Fruit fly (Drosophila melanogaster) whole organism, wandering third instar larva: ENCODE measurements around the gene CG6766.
A peak's percentile ranks its signal among the peaks of the same experiment; 100 is the strongest.

ENCODE experiments used
- Abd-B ChIP-seq: fragments of >200 bp; optimal IDR thresholded peaks from 2 replicates; lab custom pipeline; 2017; ENCODE audit warnings: missing biosample characterization, missing genetic modification characterization
- CG32264 ChIP-seq: fragments of 200-800 bp; sonication (Bioruptor generic); optimal IDR thresholded peaks from 2 replicates; lab custom pipeline; 2016; ENCODE audit warnings: missing biosample characterization, missing genetic modification characterization
- CG9705 ChIP-seq: fragments of 200-800 bp; sonication (Bioruptor generic); optimal IDR thresholded peaks from 2 replicates; lab custom pipeline; 2018; ENCODE audit warnings: missing biosample characterization, mild to moderate bottlenecking, missing genetic modification characterization
- CrebA ChIP-seq: fragments of 200-800 bp; sonication (Bioruptor generic); optimal IDR thresholded peaks from 2 replicates; lab custom pipeline; 2016; ENCODE audit warnings: missing biosample characterization, mild to moderate bottlenecking, missing genetic modification characterization, borderline replicate concordance
- Dfd ChIP-seq: fragments of >200 bp; optimal IDR thresholded peaks from 2 replicates; lab custom pipeline; 2017; ENCODE audit warnings: missing biosample characterization, missing genetic modification characterization
- Dif ChIP-seq: fragments of 200-275, 200-300 bp; sonication (Bioruptor generic); optimal IDR thresholded peaks from 2 replicates; lab custom pipeline; 2018; ENCODE audit warnings: missing biosample characterization, missing genetic modification characterization; ENCODE audit not compliant: partially characterized antibody
- GATAd ChIP-seq: sonication (Bioruptor generic); optimal IDR thresholded peaks from 2 replicates; lab custom pipeline; 2016; ENCODE audit warnings: missing biosample characterization, missing genetic modification characterization
- HLH106 ChIP-seq: fragments of 200-800 bp; optimal IDR thresholded peaks from 3 replicates; lab custom pipeline; 2019; ENCODE audit warnings: missing biosample characterization, mild to moderate bottlenecking, missing genetic modification characterization, moderate library complexity
- Hnf4 ChIP-seq: fragments of 200-800 bp; sonication (Bioruptor generic); optimal IDR thresholded peaks from 2 replicates; lab custom pipeline; 2016; ENCODE audit warnings: missing biosample characterization, mild to moderate bottlenecking, missing genetic modification characterization
- Hr78 ChIP-seq: fragments of >200 bp; optimal IDR thresholded peaks from 2 replicates; lab custom pipeline; 2017; ENCODE audit warnings: missing biosample characterization, missing genetic modification characterization
- Hr83 ChIP-seq: fragments of 200-300 bp; sonication (Bioruptor generic); optimal IDR thresholded peaks from 2 replicates; lab custom pipeline; 2016; ENCODE audit warnings: missing biosample characterization, mild to moderate bottlenecking, missing genetic modification characterization, moderate library complexity; ENCODE audit not compliant: poor library complexity, severe bottlenecking
- Jra ChIP-seq: sonication (Bioruptor generic); optimal IDR thresholded peaks from 2 replicates; lab custom pipeline; 2016; ENCODE audit warnings: missing biosample characterization, missing genetic modification characterization
- Mio ChIP-seq: sonication (Bioruptor generic); optimal IDR thresholded peaks from 2 replicates; lab custom pipeline; 2016; ENCODE audit warnings: missing biosample characterization, missing genetic modification characterization
- Myc ChIP-seq: fragments of >200 bp; optimal IDR thresholded peaks from 2 replicates; lab custom pipeline; 2017
- N ChIP-seq: fragments of >200 bp; optimal IDR thresholded peaks from 2 replicates; lab custom pipeline; 2018; ENCODE audit warnings: missing biosample characterization, missing external identifiers, missing genetic modification characterization
- OdsH ChIP-seq: fragments of 200-800 bp; sonication (Bioruptor generic); optimal IDR thresholded peaks from 2 replicates; lab custom pipeline; 2016; ENCODE audit warnings: missing biosample characterization, mild to moderate bottlenecking, missing genetic modification characterization
- Rel ChIP-seq, 2 experiments: fragments of 200-800 bp; sonication (Bioruptor generic) in 1 of 2; optimal IDR thresholded peaks; 2 replicates in 1 of 2; 3 replicates in 1 of 2; lab custom pipeline; 2016 to 2019; ENCODE audit warnings: mild to moderate bottlenecking in 2 of 2, missing biosample characterization in 2 of 2, missing genetic modification characterization in 2 of 2, moderate library complexity in 1 of 2
- Sp1 ChIP-seq: fragments of 200-800 bp; sonication (Bioruptor generic); optimal IDR thresholded peaks from 3 replicates; lab custom pipeline; 2019; ENCODE audit warnings: missing biosample characterization, mild to moderate bottlenecking, missing genetic modification characterization, moderate library complexity
- Vsx2 ChIP-seq: fragments of 200-300, 225-300 bp; sonication (Bioruptor generic); optimal IDR thresholded peaks from 2 replicates; lab custom pipeline; 2018; ENCODE audit warnings: missing biosample characterization, missing genetic modification characterization; ENCODE audit not compliant: partially characterized antibody
- br ChIP-seq: fragments of 200-800 bp; sonication (Bioruptor generic); optimal IDR thresholded peaks from 2 replicates; lab custom pipeline; 2016; ENCODE audit warnings: missing biosample characterization, missing genetic modification characterization
- brk ChIP-seq: fragments of 200-800 bp; sonication (Bioruptor generic); optimal IDR thresholded peaks from 2 replicates; lab custom pipeline; 2016; ENCODE audit warnings: missing biosample characterization, mild to moderate bottlenecking, missing genetic modification characterization
- dl ChIP-seq, 2 experiments: fragments of 175-275, 200-275 bp in 1 of 2; fragments of 200-275 bp in 1 of 2; sonication (Bioruptor generic); optimal IDR thresholded peaks; lab custom pipeline; 2018; ENCODE audit warnings: mild to moderate bottlenecking in 2 of 2, missing biosample characterization in 2 of 2, missing genetic modification characterization in 2 of 2, moderate library complexity in 2 of 2; ENCODE audit not compliant: partially characterized antibody in 2 of 2, insufficient read depth in 1 of 2
- dsf ChIP-seq: sonication (Bioruptor generic); optimal IDR thresholded peaks from 2 replicates; lab custom pipeline; 2016; ENCODE audit warnings: missing biosample characterization, missing genetic modification characterization, borderline replicate concordance
- ey ChIP-seq: fragments of 200-800 bp; sonication (Bioruptor generic); optimal IDR thresholded peaks from 2 replicates; lab custom pipeline; 2016; ENCODE audit warnings: missing biosample characterization, missing genetic modification characterization
- foxo ChIP-seq, 2 experiments: fragments of 200-800 bp; sonication (Bioruptor generic); optimal IDR thresholded peaks; 2 replicates in 1 of 2; 3 replicates in 1 of 2; lab custom pipeline; 2016 to 2017; ENCODE audit warnings: missing biosample characterization in 2 of 2, missing genetic modification characterization in 2 of 2
- fru ChIP-seq: fragments of 200-800 bp; sonication (Bioruptor generic); optimal IDR thresholded peaks from 3 replicates; lab custom pipeline; 2016; ENCODE audit warnings: missing biosample characterization, mild to moderate bottlenecking, missing genetic modification characterization
- h ChIP-seq: fragments of 200-800 bp; sonication (Bioruptor generic); optimal IDR thresholded peaks from 3 replicates; lab custom pipeline; 2016; ENCODE audit warnings: missing biosample characterization, mild to moderate bottlenecking, missing genetic modification characterization
- jim ChIP-seq: fragments of 175-275, 200-325 bp; sonication (Bioruptor generic); optimal IDR thresholded peaks from 2 replicates; lab custom pipeline; 2016; ENCODE audit warnings: missing biosample characterization, mild to moderate bottlenecking, missing genetic modification characterization
- lola ChIP-seq: fragments of >200 bp; optimal IDR thresholded peaks from 2 replicates; lab custom pipeline; 2017; ENCODE audit warnings: missing biosample characterization, missing genetic modification characterization
- pan ChIP-seq: fragments of >200 bp; optimal IDR thresholded peaks from 2 replicates; lab custom pipeline; 2017
- psq ChIP-seq: fragments of 200-800 bp; sonication (Bioruptor generic); optimal IDR thresholded peaks from 3 replicates; lab custom pipeline; 2017; ENCODE audit warnings: missing biosample characterization, mild to moderate bottlenecking, missing genetic modification characterization, moderate library complexity
- rgr ChIP-seq: fragments of 200-800 bp; sonication (Bioruptor generic); optimal IDR thresholded peaks from 3 replicates; lab custom pipeline; 2016; ENCODE audit warnings: missing biosample characterization, mild to moderate bottlenecking, missing genetic modification characterization
- sage ChIP-seq: fragments of 200-800 bp; sonication (Bioruptor generic); optimal IDR thresholded peaks from 2 replicates; lab custom pipeline; 2016; ENCODE audit warnings: missing biosample characterization, mild to moderate bottlenecking, missing genetic modification characterization
- sv ChIP-seq: fragments of 200-800 bp; sonication (Bioruptor generic); optimal IDR thresholded peaks from 3 replicates; lab custom pipeline; 2016; ENCODE audit warnings: missing biosample characterization, missing genetic modification characterization
- tai ChIP-seq: sonication (Bioruptor generic); optimal IDR thresholded peaks from 2 replicates; lab custom pipeline; 2016; ENCODE audit warnings: missing biosample characterization, missing genetic modification characterization
- usp ChIP-seq: fragments of >200 bp; optimal IDR thresholded peaks from 2 replicates; lab custom pipeline; 2017; ENCODE audit warnings: missing biosample characterization, missing genetic modification characterization
- woc ChIP-seq: sonication (Bioruptor generic); optimal IDR thresholded peaks from 2 replicates; lab custom pipeline; 2016; ENCODE audit warnings: missing biosample characterization, mild to moderate bottlenecking, missing genetic modification characterization

CG6766 gene

DNA sequence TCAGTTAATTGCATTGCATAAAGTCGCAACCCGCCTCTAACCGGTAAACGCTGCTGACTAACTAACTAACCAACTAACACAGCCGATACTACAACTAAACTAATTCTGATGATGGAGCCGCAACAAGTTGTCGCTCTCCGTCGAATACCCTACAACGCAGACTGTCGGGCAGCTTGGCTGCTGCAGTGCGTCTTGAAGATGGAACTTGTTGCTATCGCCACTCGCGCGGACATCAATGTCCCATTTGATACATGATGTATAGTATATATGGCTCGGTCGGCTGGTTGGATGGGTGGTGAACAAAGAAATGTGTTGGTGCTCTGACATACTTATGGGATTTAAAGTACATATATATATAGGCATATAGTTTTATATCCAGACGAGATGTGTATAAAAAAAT, 15.0 kb downstream of the CG6766 start:
- TF ChIP-seq Hr78 (GFP tag; lab: Kevin White, UChicago), result no peak
- peak; percentile 19 for TF ChIP-seq Hnf4 (GFP tag; lab: Kevin White, UChicago)
- no peak for TF ChIP-seq Hr83 (GFP tag; lab: Kevin White, UChicago)
- TF ChIP-seq jim (GFP tag; lab: Kevin White, UChicago), result no peak
- no peak for TF ChIP-seq usp (GFP tag; lab: Kevin White, UChicago)
- peak in 1 of 2 experiments; percentile 15 for TF ChIP-seq foxo (GFP tag; optimal IDR thresholded peaks at IDR 0.05; lab: Kevin White, UChicago)
- TF ChIP-seq rgr (GFP tag; lab: Kevin White, UChicago), result peak; percentile 49
- peak; percentile 48 for TF ChIP-seq woc (GFP tag; lab: Kevin White, UChicago)
- TF ChIP-seq Myc (lab: Kevin White, UChicago), result no peak
- peak; percentile 49 for TF ChIP-seq Sp1 (GFP tag; lab: Kevin White, UChicago)
- TF ChIP-seq CG32264 (GFP tag; lab: Kevin White, UChicago), result no peak
- no peak for TF ChIP-seq lola (GFP tag; lab: Kevin White, UChicago)
- peak; percentile 41 for TF ChIP-seq HLH106 (tag; lab: Kevin White, UChicago)
- peak; percentile 7 for TF ChIP-seq CG9705
- TF ChIP-seq OdsH (GFP tag; lab: Kevin White, UChicago), result no peak
- no peak for TF ChIP-seq Vsx2 (GFP tag; lab: Kevin White, UChicago)
- peak; percentile 34 for TF ChIP-seq ey (GFP tag; lab: Kevin White, UChicago)
- peak; percentile 33 for TF ChIP-seq br
- TF ChIP-seq Rel (GFP tag; optimal IDR thresholded peaks at IDR 0.05; lab: Kevin White, UChicago), result no peak
- no peak for TF ChIP-seq Rel (tag; optimal IDR thresholded peaks at IDR 0.05; lab: Kevin White, UChicago)
- TF ChIP-seq sage (GFP tag; lab: Kevin White, UChicago), result no peak
- TF ChIP-seq fru, result no peak
- peak; percentile 35 for TF ChIP-seq psq (GFP tag; lab: Kevin White, UChicago)

DNA sequence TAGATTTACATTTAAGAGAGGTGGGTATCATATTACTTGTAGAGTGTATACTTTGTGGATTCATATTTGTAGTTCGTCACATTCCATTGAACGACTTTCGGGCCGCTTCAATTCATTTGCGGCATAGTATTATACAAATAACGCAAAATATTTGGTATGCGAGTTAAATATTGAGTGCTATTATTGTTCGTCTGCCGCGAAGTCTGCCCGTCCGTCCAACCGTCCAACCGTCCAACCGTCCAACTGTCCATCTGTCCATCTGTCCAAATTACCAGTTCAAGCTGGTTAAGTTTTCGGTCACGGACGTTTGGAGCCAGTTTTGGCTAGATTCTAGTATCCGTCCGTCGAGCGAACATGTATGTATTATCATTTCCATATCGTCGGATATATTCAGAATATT, 16.4 kb downstream of the CG6766 start:
- TF ChIP-seq Jra (no peak), Dfd (GFP tag; lab: Kevin White, UChicago) (no peak)

DNA sequence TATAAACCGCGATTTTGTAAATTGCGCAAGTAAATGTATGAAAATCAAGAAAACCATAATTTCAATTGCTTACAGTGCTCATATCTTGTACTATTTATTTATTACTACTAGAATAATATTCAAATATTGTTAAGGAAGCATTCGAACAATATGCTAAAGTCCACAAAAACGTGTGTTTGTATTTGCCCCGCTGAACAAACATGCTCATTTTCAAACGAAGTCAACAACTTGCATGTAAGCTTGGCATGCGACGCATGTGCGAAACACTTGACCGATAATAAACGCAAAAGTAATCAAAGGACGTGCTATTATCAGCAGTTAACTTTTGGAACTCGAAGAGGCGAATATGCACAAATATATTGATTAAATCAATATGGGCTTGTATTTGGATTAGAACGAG, 19.3 kb downstream of the CG6766 start:
- TF ChIP-seq OdsH (GFP tag; lab: Kevin White, UChicago) (peak; percentile 49), br (no peak), tai (GFP tag; lab: Kevin White, UChicago) (no peak), CG9705 (no peak), Mio (GFP tag; lab: Kevin White, UChicago) (no peak), fru (peak; percentile 15), sage (GFP tag; lab: Kevin White, UChicago) (no peak), GATAd (GFP tag; lab: Kevin White, UChicago) (no peak), Hr83 (GFP tag; lab: Kevin White, UChicago) (peak; percentile 73), Sp1 (GFP tag; lab: Kevin White, UChicago) (peak; percentile 41), dsf (GFP tag; lab: Kevin White, UChicago) (peak; percentile 11), HLH106 (tag; lab: Kevin White, UChicago) (no peak), Dfd (GFP tag; lab: Kevin White, UChicago) (no peak), Vsx2 (GFP tag; lab: Kevin White, UChicago) (no peak), dl (GFP tag; optimal IDR thresholded peaks at IDR 0.05; lab: Kevin White, UChicago; ENCODE audit: insufficient read depth in 1 of 2, partially characterized antibody in 2 of 2) (no peak), foxo (GFP tag; optimal IDR thresholded peaks at IDR 0.05; lab: Kevin White, UChicago) (peak in 1 of 2 experiments; percentile 19), rgr (GFP tag; lab: Kevin White, UChicago) (peak; percentile 58), ey (GFP tag; lab: Kevin White, UChicago) (peak; percentile 17), Rel (GFP tag; optimal IDR thresholded peaks at IDR 0.05; lab: Kevin White, UChicago) (no peak), Rel (tag; optimal IDR thresholded peaks at IDR 0.05; lab: Kevin White, UChicago) (no peak), jim (GFP tag; lab: Kevin White, UChicago) (no peak), Myc (lab: Kevin White, UChicago) (no peak), h (GFP tag; lab: Kevin White, UChicago) (peak; percentile 33), Hr78 (GFP tag; lab: Kevin White, UChicago) (no peak), Abd-B (GFP tag; lab: Kevin White, UChicago) (no peak), lola (GFP tag; lab: Kevin White, UChicago) (no peak), Dif (GFP tag; lab: Kevin White, UChicago) (no peak), CrebA (GFP tag; lab: Kevin White, UChicago) (no peak), brk (GFP tag; lab: Kevin White, UChicago) (no peak), N (GFP tag; lab: Kevin White, UChicago) (no peak), Jra (peak; percentile 19), CG32264 (GFP tag; lab: Kevin White, UChicago) (no peak), sv (GFP tag; lab: Kevin White, UChicago) (no peak), pan (lab: Kevin White, UChicago) (no peak), psq (GFP tag; lab: Kevin White, UChicago) (no peak)
